Fruit fly (Drosophila melanogaster) whole organism, embryonic: ENCODE results near the gene hook.

Experiments
- CG13296 ChIP-seq: fragments of 200-800 bp; sonication (Bioruptor generic); optimal IDR thresholded peaks from 3 replicates; lab custom pipeline; 2018; ENCODE audit warnings: missing biosample characterization, mild to moderate bottlenecking, missing genetic modification characterization
- CG7786 ChIP-seq: fragments of 200-800 bp; sonication (Bioruptor generic); optimal IDR thresholded peaks from 2 replicates; lab custom pipeline; 2016; ENCODE audit warnings: missing biosample characterization, missing genetic modification characterization
- Hsf ChIP-seq: fragments of 200-800 bp; sonication (Bioruptor generic); optimal IDR thresholded peaks from 3 replicates; lab custom pipeline; 2016; ENCODE audit warnings: missing biosample characterization, missing genetic modification characterization
- Sry-δ ChIP-seq: fragments of 200-800 bp; sonication (Bioruptor generic); optimal IDR thresholded peaks from 2 replicates; lab custom pipeline; 2016; ENCODE audit warnings: missing biosample characterization, missing genetic modification characterization
- exex ChIP-seq: fragments of 200-800 bp; sonication (Bioruptor generic); optimal IDR thresholded peaks from 4 replicates; lab custom pipeline; 2018; ENCODE audit warnings: missing biosample characterization, mild to moderate bottlenecking, missing genetic modification characterization, moderate library complexity
- pnt ChIP-seq: fragments of 200-800 bp; sonication (Bioruptor generic); optimal IDR thresholded peaks from 3 replicates; lab custom pipeline; 2016; ENCODE audit warnings: missing biosample characterization, missing genetic modification characterization
- tap ChIP-seq: fragments of 200-800 bp; optimal IDR thresholded peaks from 3 replicates; lab custom pipeline; 2019; ENCODE audit warnings: missing biosample characterization, mild to moderate bottlenecking, missing genetic modification characterization, moderate library complexity
- vnd ChIP-seq: fragments of 200-800 bp; sonication (Bioruptor generic); IDR thresholded peaks from 3 replicates; pipeline ENCODE4 v1.3.6; 2022; ENCODE audit warnings: missing biosample characterization, missing genetic modification characterization; ENCODE audit not compliant: partially characterized antibody
- vvl ChIP-seq: fragments of 200-800 bp; sonication (Bioruptor generic); IDR thresholded peaks from 2 replicates; pipeline ENCODE4 v1.3.6; 2022; ENCODE audit warnings: missing biosample characterization, missing genetic modification characterization

DNA sequence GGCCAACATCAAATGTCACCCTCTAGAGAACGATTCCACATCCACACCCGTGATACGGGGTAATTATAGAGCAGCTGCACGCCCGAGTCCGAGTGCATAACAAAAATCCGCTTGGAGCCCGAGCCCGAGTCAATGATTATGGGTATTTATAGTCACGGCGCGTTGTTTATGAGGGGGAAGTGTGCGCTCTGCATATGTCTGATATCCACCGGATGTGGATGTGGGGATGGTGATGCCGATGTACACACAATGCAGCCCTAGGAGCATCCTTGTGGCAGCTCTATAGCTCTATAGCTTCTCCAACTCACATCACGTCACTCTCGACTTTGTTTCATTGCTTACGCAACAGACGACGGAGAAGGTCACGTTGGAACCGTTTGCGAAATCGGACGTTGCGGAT, 4.2 kb upstream of the hook start:
- no peak for TF ChIP-seq exex
- TF ChIP-seq tap (tag; lab: Kevin White, UChicago): no peak
- no peak for TF ChIP-seq Hsf (GFP tag; lab: Kevin White, UChicago)
- no peak for TF ChIP-seq CG7786 (GFP tag; lab: Kevin White, UChicago)
- TF ChIP-seq vvl (GFP tag; lab: Robert Waterston, UW): no peak
- TF ChIP-seq vnd (GFP tag; lab: Robert Waterston, UW): no peak
- no peak for TF ChIP-seq CG13296 (GFP tag; lab: Kevin White, UChicago)
- TF ChIP-seq Sry-δ (GFP tag; lab: Kevin White, UChicago): no peak
- TF ChIP-seq pnt (GFP tag; lab: Kevin White, UChicago): no peak
